Worm (Caenorhabditis elegans) whole organism, young adult: ENCODE measurements around the gene stdh-2.

ENCODE experiments used
- B0261.1 ChIP-seq: sonication (generic microtip); optimal IDR thresholded peaks from 2 replicates; lab custom pipeline; 2016; ENCODE audit warnings: mild to moderate bottlenecking, missing genetic modification characterization, moderate library complexity, missing compliant biosample characterization
- C06A6.2 ChIP-seq: fragments of 200-800 bp; sonication (Bioruptor generic); conservative IDR thresholded peaks from 2 replicates; pipeline ENCODE4 v1.3.6; 2022; ENCODE audit warnings: missing genetic modification characterization, missing compliant biosample characterization
- C17E4.6 ChIP-seq: fragments of 200-800 bp; sonication (Bioruptor generic); IDR thresholded peaks from 2 replicates; pipeline ENCODE4 v1.3.6; 2022; ENCODE audit warnings: missing genetic modification reagents, missing genetic modification characterization, missing compliant biosample characterization
- F22D6.2 ChIP-seq: sonication (generic microtip); optimal IDR thresholded peaks from 2 replicates; lab custom pipeline; 2016; ENCODE audit warnings: mild to moderate bottlenecking, missing genetic modification characterization, missing compliant biosample characterization
- F49E8.2 ChIP-seq: sonication (generic microtip); optimal IDR thresholded peaks from 3 replicates; lab custom pipeline; 2017; ENCODE audit warnings: missing genetic modification characterization, mild to moderate bottlenecking, missing compliant biosample characterization, antibody characterized with exemption, moderate library complexity; ENCODE audit not compliant: insufficient read depth
- K12H6.12 ChIP-seq: fragments of 200-800 bp; sonication (Bioruptor generic); optimal IDR thresholded peaks from 2 replicates; lab custom pipeline; 2018; ENCODE audit warnings: mild to moderate bottlenecking, missing genetic modification characterization, missing compliant biosample characterization
- Y53F4B.3 ChIP-seq: fragments of 200-800 bp; sonication (Bioruptor generic); IDR thresholded peaks from 2 replicates; pipeline ENCODE4 v1.3.6; 2022; ENCODE audit warnings: missing genetic modification reagents, missing genetic modification characterization, missing compliant biosample characterization
- Y95B8A.8 ChIP-seq: fragments of 200-800 bp; sonication (Bioruptor generic); IDR thresholded peaks from 2 replicates; pipeline ENCODE4 v1.3.6; 2022; ENCODE audit warnings: missing genetic modification reagents, missing genetic modification characterization, missing compliant biosample characterization
- athp-1 ChIP-seq: sonication (generic microtip); optimal IDR thresholded peaks from 2 replicates; lab custom pipeline; 2017; ENCODE audit warnings: mild to moderate bottlenecking, missing genetic modification characterization, missing compliant biosample characterization
- attf-3 ChIP-seq: fragments of 200-800 bp; sonication (Bioruptor generic); conservative IDR thresholded peaks from 2 replicates; pipeline ENCODE4 v1.3.6; 2022; ENCODE audit warnings: missing genetic modification reagents, missing genetic modification characterization, missing compliant biosample characterization
- attf-5 ChIP-seq: fragments of 200-800 bp; sonication (Bioruptor generic); optimal IDR thresholded peaks from 2 replicates; lab custom pipeline; 2018; ENCODE audit warnings: mild to moderate bottlenecking, missing genetic modification characterization, missing compliant biosample characterization
- attf-6 ChIP-seq: fragments of 200-800 bp; sonication (Bioruptor generic); IDR thresholded peaks from 2 replicates; pipeline ENCODE4 v1.3.6; 2022; ENCODE audit warnings: missing genetic modification reagents, missing genetic modification characterization, missing compliant biosample characterization
- ceh-100 ChIP-seq: fragments of 200-800 bp; sonication (Bioruptor generic); IDR thresholded peaks from 2 replicates; pipeline ENCODE4 v1.3.6; 2022; ENCODE audit warnings: missing genetic modification reagents, missing genetic modification characterization, missing compliant biosample characterization
- ceh-27 ChIP-seq: fragments of 200-800 bp; sonication (Bioruptor generic); optimal IDR thresholded peaks from 2 replicates; lab custom pipeline; 2018; ENCODE audit warnings: mild to moderate bottlenecking, missing genetic modification characterization, moderate library complexity, missing compliant biosample characterization
- ceh-58 ChIP-seq: fragments of 200-800 bp; sonication (Bioruptor generic); IDR thresholded peaks from 2 replicates; pipeline ENCODE4 v1.3.6; 2022; ENCODE audit warnings: missing genetic modification characterization, missing compliant biosample characterization
- chd-7 ChIP-seq: sonication (generic microtip); optimal IDR thresholded peaks from 2 replicates; lab custom pipeline; 2016; ENCODE audit warnings: mild to moderate bottlenecking, missing genetic modification characterization, moderate library complexity, missing compliant biosample characterization
- egl-44 ChIP-seq: fragments of 200-800 bp; sonication (Bioruptor generic); IDR thresholded peaks from 2 replicates; pipeline ENCODE4 v1.3.6; 2022; ENCODE audit warnings: missing genetic modification reagents, missing genetic modification characterization, missing compliant biosample characterization
- egrh-3 ChIP-seq: fragments of 200-800 bp; sonication (Bioruptor generic); IDR thresholded peaks from 2 replicates; pipeline ENCODE4 v1.3.6; 2022; ENCODE audit warnings: missing genetic modification reagents, missing genetic modification characterization, missing compliant biosample characterization
- ekl-4 ChIP-seq: fragments of 200-800 bp; sonication (Bioruptor generic); IDR thresholded peaks from 2 replicates; pipeline ENCODE4 v1.3.6; 2022; ENCODE audit warnings: missing genetic modification reagents, missing genetic modification characterization, missing compliant biosample characterization
- hmg-1.2 ChIP-seq: fragments of 200-800 bp; sonication (Bioruptor generic); IDR thresholded peaks from 2 replicates; pipeline ENCODE4 v1.3.6; 2022; ENCODE audit warnings: missing genetic modification reagents, missing genetic modification characterization, missing compliant biosample characterization
- hsf-1 ChIP-seq: fragments of 200-800 bp; sonication (Bioruptor generic); IDR thresholded peaks from 2 replicates; pipeline ENCODE4 v1.3.6; 2022; ENCODE audit warnings: missing genetic modification reagents, missing genetic modification characterization, missing compliant biosample characterization
- lag-1 ChIP-seq: fragments of 200-800 bp; sonication (Bioruptor generic); IDR thresholded peaks from 2 replicates; pipeline ENCODE4 v1.3.6; 2022; ENCODE audit warnings: missing genetic modification reagents, missing genetic modification characterization, missing compliant biosample characterization
- let-526 ChIP-seq: fragments of 200-800 bp; sonication (Bioruptor generic); IDR thresholded peaks from 2 replicates; pipeline ENCODE4 v1.3.6; 2022; ENCODE audit warnings: missing genetic modification reagents, missing genetic modification characterization, missing compliant biosample characterization
- lin-40 ChIP-seq: sonication (generic microtip); optimal IDR thresholded peaks from 2 replicates; lab custom pipeline; 2016; ENCODE audit warnings: missing genetic modification characterization, mild to moderate bottlenecking, missing compliant biosample characterization, missing genotype, missing genetic modification reagents
- lir-1 ChIP-seq: fragments of 200-800 bp; sonication (Bioruptor generic); conservative IDR thresholded peaks from 2 replicates; pipeline ENCODE4 v1.3.6; 2022; ENCODE audit warnings: missing genetic modification reagents, missing genetic modification characterization, missing compliant biosample characterization
- lsy-27 ChIP-seq: sonication (generic microtip); optimal IDR thresholded peaks from 2 replicates; lab custom pipeline; 2017; ENCODE audit warnings: missing genetic modification characterization, mild to moderate bottlenecking, missing compliant biosample characterization, antibody characterized with exemption, missing genotype, borderline replicate concordance; ENCODE audit not compliant: insufficient read depth
- mcd-1 ChIP-seq: fragments of 200-800 bp; sonication (Bioruptor generic); IDR thresholded peaks from 2 replicates; pipeline ENCODE4 v1.3.6; 2022; ENCODE audit warnings: missing genetic modification reagents, missing genetic modification characterization, missing compliant biosample characterization
- nfya-2 ChIP-seq: fragments of 200-800 bp; sonication (Bioruptor generic); IDR thresholded peaks from 2 replicates; pipeline ENCODE4 v1.3.6; 2022; ENCODE audit warnings: missing genetic modification reagents, missing genetic modification characterization, missing compliant biosample characterization
- repo-1 ChIP-seq: sonication (generic microtip); optimal IDR thresholded peaks from 2 replicates; lab custom pipeline; 2017; ENCODE audit warnings: mild to moderate bottlenecking, missing genetic modification characterization, missing compliant biosample characterization
- rpc-1 ChIP-seq, 2 experiments: fragments of 150-350 bp in 1 of 2; sonication (generic microtip) in 1 of 2; optimal IDR thresholded peaks; 2 replicates each; lab custom pipeline; 2014 to 2018; ENCODE audit warnings: missing biosample characterization in 1 of 2, missing genetic modification characterization in 1 of 2, missing genetic modification reagents in 1 of 2, missing genotype in 1 of 2
- snpc-1.1 ChIP-seq: sonication (generic microtip); optimal IDR thresholded peaks from 2 replicates; lab custom pipeline; 2017; ENCODE audit warnings: missing genetic modification characterization, mild to moderate bottlenecking, missing compliant biosample characterization, antibody characterized with exemption, moderate library complexity, missing genotype, missing genetic modification reagents; ENCODE audit not compliant: insufficient read depth
- snpc-3.4 ChIP-seq: sonication (generic microtip); optimal IDR thresholded peaks from 2 replicates; lab custom pipeline; 2017; ENCODE audit warnings: missing genetic modification characterization, mild to moderate bottlenecking, missing compliant biosample characterization, antibody characterized with exemption, moderate library complexity, missing genotype, missing genetic modification reagents
- snpc-4 ChIP-seq, 5 experiments: fragments of 150-350 bp in 1 of 5; sonication (generic microtip) in 4 of 5; optimal IDR thresholded peaks; 2 replicates each; lab custom pipeline; 2014 to 2018; ENCODE audit warnings: missing genetic modification characterization in 5 of 5, missing biosample characterization in 3 of 5, antibody characterized with exemption in 2 of 5, mild to moderate bottlenecking in 2 of 5, missing compliant biosample characterization in 2 of 5, missing genotype in 2 of 5, moderate library complexity in 2 of 5, missing genetic modification reagents in 1 of 5
- somi-1 ChIP-seq: fragments of 200-800 bp; sonication (Bioruptor generic); optimal IDR thresholded peaks from 2 replicates; lab custom pipeline; 2018; ENCODE audit warnings: mild to moderate bottlenecking, missing genetic modification characterization, missing compliant biosample characterization
- sptf-2 ChIP-seq: fragments of 200-800 bp; sonication (Bioruptor generic); optimal IDR thresholded peaks from 2 replicates; lab custom pipeline; 2018; ENCODE audit warnings: mild to moderate bottlenecking, missing genetic modification characterization, missing compliant biosample characterization
- tbp1 ChIP-seq: fragments of 200-800 bp; sonication (Bioruptor generic); optimal IDR thresholded peaks from 2 replicates; lab custom pipeline; 2018; ENCODE audit warnings: mild to moderate bottlenecking, missing genetic modification characterization, missing compliant biosample characterization
- tlf-1 ChIP-seq: fragments of 200-800 bp; sonication (Bioruptor generic); optimal IDR thresholded peaks from 2 replicates; lab custom pipeline; 2018; ENCODE audit warnings: mild to moderate bottlenecking, missing genetic modification characterization, missing compliant biosample characterization
- unc-130 ChIP-seq: sonication (generic microtip); optimal IDR thresholded peaks from 2 replicates; lab custom pipeline; 2016; ENCODE audit warnings: missing genetic modification reagents, missing genetic modification characterization, missing compliant biosample characterization
- ztf-22 ChIP-seq: fragments of 200-800 bp; sonication (Bioruptor generic); optimal IDR thresholded peaks from 2 replicates; lab custom pipeline; 2018; ENCODE audit warnings: mild to moderate bottlenecking, missing genetic modification characterization, moderate library complexity, missing compliant biosample characterization
- ztf-25 ChIP-seq: fragments of 200-800 bp; sonication (Bioruptor generic); IDR thresholded peaks from 2 replicates; pipeline ENCODE4 v1.3.6; 2022; ENCODE audit warnings: missing genetic modification reagents, missing genetic modification characterization, missing compliant biosample characterization

stdh-2 gene

ce11 chrV:16218972-16219757 lies 5.0 kb upstream of the stdh-2 start, which contains the start of gene glc-1:
Gene glc-1 (plus strand): TSS chrV:16219634.
- TF ChIP-seq B0261.1 (tag; lab: Kevin White, UChicago) (peak; percentile 42), attf-6 (0 out of 2 replicates have a peak, but pooled peaks have one; percentile 27), rpc-1 (optimal IDR thresholded peaks at IDR 0.05; lab: Kevin White, UChicago) (peak; percentile 29), rpc-1 (tag; optimal IDR thresholded peaks at IDR 0.05; lab: Kevin White, UChicago) (peak; percentile 74), tbp1 (peak; percentile 74), snpc-4 (GFP tag; optimal IDR thresholded peaks at IDR 0.05; lab: Kevin White, UChicago) (no peak), snpc-4 (tag; optimal IDR thresholded peaks at IDR 0.05; lab: Kevin White, UChicago) (peak in 1 of 4 experiments; percentile 21), ekl-4 (GFP tag; lab: Robert Waterston, UW) (no peak), lsy-27 (no peak)

- no peak for TF ChIP-seq nfya-2 (GFP tag; lab: Robert Waterston, UW)
- TF ChIP-seq somi-1 (GFP tag; lab: Kevin White, UChicago) = no peak
- no peak for TF ChIP-seq egrh-3 (GFP tag; lab: Robert Waterston, UW)
- TF ChIP-seq unc-130 (GFP tag; lab: Kevin White, UChicago) = no peak
- TF ChIP-seq hsf-1 (GFP tag; lab: Robert Waterston, UW) = no peak
- TF ChIP-seq C06A6.2 (GFP tag; lab: Robert Waterston, UW) = no peak
- TF ChIP-seq tlf-1 (GFP tag; lab: Kevin White, UChicago) = no peak
- TF ChIP-seq mcd-1 (GFP tag; lab: Robert Waterston, UW) = no peak
- TF ChIP-seq Y95B8A.8 (GFP tag; lab: Robert Waterston, UW) = no peak
- TF ChIP-seq ztf-22 (GFP tag; lab: Kevin White, UChicago) = no peak
- no peak for TF ChIP-seq F22D6.2 (tag; lab: Kevin White, UChicago)
- no peak for TF ChIP-seq chd-7
- no peak for TF ChIP-seq lir-1
- no peak for TF ChIP-seq let-526
- no peak for TF ChIP-seq ztf-25 (GFP tag; lab: Robert Waterston, UW)
- no peak for TF ChIP-seq egl-44 (GFP tag; lab: Robert Waterston, UW)
Measured at ce11 chrV:16220020-16220419, 4.1 kb upstream of the stdh-2 start.

- TF ChIP-seq F49E8.2 = peak; percentile 62
- peak; percentile 74 for TF ChIP-seq snpc-3.4
- no peak for TF ChIP-seq attf-3
- peak; percentile 21 for TF ChIP-seq lsy-27
- 0 out of 2 replicates have a peak, but pooled peaks have one; percentile 50 for TF ChIP-seq ceh-58 (GFP tag; lab: Robert Waterston, UW)
- peak; percentile 91 for TF ChIP-seq hmg-1.2
- peak; percentile 70 for TF ChIP-seq tbp1
- TF ChIP-seq ekl-4 (GFP tag; lab: Robert Waterston, UW) = peak; percentile 65
- TF ChIP-seq K12H6.12 (tag; lab: Kevin White, UChicago) = no peak
- TF ChIP-seq ceh-100 = peak; percentile 40; the same call in 1 of the 2 replicates
- TF ChIP-seq sptf-2 (GFP tag; lab: Kevin White, UChicago) = no peak
- TF ChIP-seq egl-44 (GFP tag; lab: Robert Waterston, UW) = 0 out of 2 replicates have a peak, but pooled peaks have one; percentile 52
- no peak for TF ChIP-seq repo-1 (tag; lab: Kevin White, UChicago)
- TF ChIP-seq lag-1 = no peak
- peak; percentile 21 for TF ChIP-seq B0261.1 (tag; lab: Kevin White, UChicago)
- TF ChIP-seq rpc-1 (optimal IDR thresholded peaks at IDR 0.05; lab: Kevin White, UChicago) = no peak
- TF ChIP-seq rpc-1 (tag; optimal IDR thresholded peaks at IDR 0.05; lab: Kevin White, UChicago) = peak; percentile 3
- no peak for TF ChIP-seq athp-1 (tag; lab: Kevin White, UChicago)
- peak; percentile 32 for TF ChIP-seq mcd-1 (GFP tag; lab: Robert Waterston, UW)
- no peak for TF ChIP-seq lin-40
- TF ChIP-seq attf-5 (GFP tag; lab: Kevin White, UChicago) = no peak
- TF ChIP-seq ceh-27 = no peak
- peak; percentile 13 for TF ChIP-seq unc-130 (GFP tag; lab: Kevin White, UChicago)
- TF ChIP-seq C17E4.6 (GFP tag; lab: Robert Waterston, UW) = no peak
- peak; percentile 92 for TF ChIP-seq snpc-1.1 (tag; lab: Kevin White, UChicago)
- no peak for TF ChIP-seq Y53F4B.3 (GFP tag; lab: Robert Waterston, UW)
Measured at ce11 chrV:16225524-16226116, 1.5 kb downstream of the stdh-2 start.
